Worm (Caenorhabditis elegans): ENCODE data around the gene C02B8.12.

The C02B8.12 gene

DNA sequence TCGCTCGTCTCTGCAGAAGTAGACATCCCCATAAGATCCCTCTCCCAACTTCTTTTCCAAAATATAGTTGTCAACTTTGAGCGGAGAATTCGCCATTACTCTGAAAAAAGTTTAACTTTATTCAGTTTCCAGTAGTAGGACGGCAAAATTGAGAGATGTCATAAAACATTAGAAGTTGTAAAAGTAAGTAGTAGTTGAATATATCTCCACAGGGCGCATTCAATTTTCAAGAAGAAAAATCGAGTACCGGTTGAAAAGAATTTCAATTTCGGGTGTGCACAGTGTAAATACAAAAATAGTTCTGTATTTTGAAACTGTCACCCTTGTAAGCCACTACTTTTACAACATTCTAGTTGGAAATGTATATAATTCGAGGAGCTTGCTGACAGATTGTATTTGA lies 27.5 kb upstream of the C02B8.12 start, which contains the start of gene F22F1.2:
TSS of gene F22F1.2 (minus strand) at position 101 of the 400 bp plus-strand sequence.
- TF ChIP-seq unc-3 (GFP tag; conservative IDR thresholded peaks at IDR 0.05) (no peak), unc-3 (tag; optimal IDR thresholded peaks at IDR 0.05) (no peak), ceh-24 (tag; optimal IDR thresholded peaks at IDR 0.05) (no peak), lin-11 (tag; optimal IDR thresholded peaks at IDR 0.05) (no peak), fkh-10 (GFP tag; optimal IDR thresholded peaks at IDR 0.05) (no peak), sox-2 (GFP tag; IDR thresholded peaks at IDR 0.05) (no peak), ama-1 (optimal IDR thresholded peaks at IDR 0.05) (no peak), pqm-1 (tag; optimal IDR thresholded peaks at IDR 0.05) (no peak), K09A11.1 (tag; optimal IDR thresholded peaks at IDR 0.05; ENCODE audit: insufficient read depth) (no peak), hlh-8 (tag; optimal IDR thresholded peaks at IDR 0.05) (no peak), ceh-45 (GFP tag; IDR thresholded peaks at IDR 0.05) (no peak), dve-1 (tag; optimal IDR thresholded peaks at IDR 0.05) (no peak), elt-4 (tag; optimal IDR thresholded peaks at IDR 0.05) (no peak), ceh-19 (GFP tag; optimal IDR thresholded peaks at IDR 0.05) (no peak), hlh-15 (tag; optimal IDR thresholded peaks at IDR 0.05) (no peak), madf-2 (tag; optimal IDR thresholded peaks at IDR 0.05) (no peak), odd-2 (tag; optimal IDR thresholded peaks at IDR 0.05) (no peak)

DNA sequence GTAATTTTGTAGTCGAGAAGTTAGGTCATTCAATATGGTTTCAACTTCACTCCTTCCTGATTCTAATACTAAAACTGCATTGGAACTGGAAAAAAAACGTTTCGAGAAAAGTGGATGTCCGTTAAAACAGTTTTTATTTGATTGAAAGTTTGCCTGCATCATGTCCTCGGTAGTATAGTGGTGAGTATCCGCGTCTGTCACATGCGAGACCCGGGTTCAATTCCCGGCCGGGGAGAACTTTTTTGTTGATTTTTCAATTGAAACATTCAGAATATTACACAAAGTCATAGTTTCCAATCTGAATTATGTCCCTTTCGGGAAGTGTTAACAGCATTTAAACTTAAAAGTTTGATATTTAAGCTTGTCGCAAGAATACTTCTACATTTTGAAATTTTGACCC lies 25.8 kb upstream of the C02B8.12 start:
- TF ChIP-seq npax-4 (tag; optimal IDR thresholded peaks at IDR 0.05) (no peak), lin-11 (tag; optimal IDR thresholded peaks at IDR 0.05) (no peak)

DNA sequence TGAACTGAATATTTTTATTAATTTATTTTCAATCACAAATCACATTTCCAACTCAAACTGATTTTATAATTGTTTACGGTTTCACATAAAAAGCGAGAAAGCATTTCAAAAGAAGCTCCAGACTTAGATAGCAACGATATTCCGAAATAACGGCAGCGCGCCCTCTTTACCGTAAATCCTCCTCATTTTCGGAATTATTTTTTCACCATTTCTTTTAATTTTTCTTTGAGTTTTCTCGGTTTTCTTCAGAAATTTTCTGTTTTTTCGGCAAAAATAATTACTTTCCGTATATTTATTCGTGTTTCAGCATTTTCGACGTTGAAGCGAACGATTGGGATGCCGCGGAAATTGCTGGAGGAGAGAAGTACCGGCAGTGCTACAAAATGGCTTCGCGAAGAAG lies 24.2 kb upstream of the C02B8.12 start, which contains the start of gene C02B8.1:
TSS of gene C02B8.1 (plus strand) at position 301 of the 400 bp plus-strand sequence.
- TF ChIP-seq ceh-19 (GFP tag; optimal IDR thresholded peaks at IDR 0.05), result no peak
- TF ChIP-seq ztf-16 (tag; optimal IDR thresholded peaks at IDR 0.05), result no peak
- no peak for TF ChIP-seq hlh-6 (tag; optimal IDR thresholded peaks at IDR 0.05)
- TF ChIP-seq pha-2 (tag; optimal IDR thresholded peaks at IDR 0.05), result no peak
- TF ChIP-seq ceh-18 (tag; optimal IDR thresholded peaks at IDR 0.05), result no peak
- no peak for TF ChIP-seq tbx-2 (tag; optimal IDR thresholded peaks at IDR 0.05)
- TF ChIP-seq nfya-1 (tag; optimal IDR thresholded peaks at IDR 0.05), result no peak
- TF ChIP-seq T23F11.4 (GFP tag; optimal IDR thresholded peaks at IDR 0.05), result no peak

DNA sequence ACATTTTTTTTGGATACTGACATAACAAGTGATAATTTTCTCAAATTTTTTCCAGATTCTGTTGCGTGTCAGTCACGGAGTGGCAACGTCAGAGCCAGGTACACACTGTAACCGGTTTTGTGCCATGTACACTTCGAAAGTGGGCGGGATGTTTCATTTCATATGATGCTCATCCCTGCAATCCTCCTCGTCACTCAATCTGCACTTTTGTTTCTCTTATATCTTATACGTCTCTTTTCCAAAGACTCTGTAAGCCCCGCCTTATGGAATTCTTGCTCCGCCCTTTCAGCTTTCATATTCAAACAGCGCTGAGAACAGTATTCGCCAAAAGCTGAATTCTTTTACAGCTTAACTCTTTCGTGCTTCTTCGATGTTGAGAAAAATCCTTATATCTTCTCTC lies 16.0 kb upstream of the C02B8.12 start, which contains the start of gene C02B8.3:
TSS of gene C02B8.3 (plus strand) at position 301 of the 400 bp plus-strand sequence.
- TF ChIP-seq fkh-6 (tag; optimal IDR thresholded peaks at IDR 0.05) (no peak), sox-2 (GFP tag; IDR thresholded peaks at IDR 0.05) (no peak), rnt-1 (tag; optimal IDR thresholded peaks at IDR 0.05) (no peak), elt-4 (tag; optimal IDR thresholded peaks at IDR 0.05) (no peak), dve-1 (tag; optimal IDR thresholded peaks at IDR 0.05) (no peak), ahr-1 (tag; optimal IDR thresholded peaks at IDR 0.05) (no peak), dmd-4 (tag; optimal IDR thresholded peaks at IDR 0.05; ENCODE audit: borderline replicate concordance) (no peak), tbx-2 (tag; optimal IDR thresholded peaks at IDR 0.05) (no peak), unc-55 (GFP tag; optimal IDR thresholded peaks at IDR 0.05) (no peak), lim-6 (tag; optimal IDR thresholded peaks at IDR 0.05) (no peak), ceh-45 (GFP tag; IDR thresholded peaks at IDR 0.05) (no peak), ceh-34 (tag; optimal IDR thresholded peaks at IDR 0.05) (no peak), K02D7.2 (tag; optimal IDR thresholded peaks at IDR 0.05) (no peak), ref-2 (tag; optimal IDR thresholded peaks at IDR 0.05) (no peak), ceh-24 (tag; optimal IDR thresholded peaks at IDR 0.05) (no peak), zip-5 (tag; optimal IDR thresholded peaks at IDR 0.05) (no peak), C08G9.2 (tag; optimal IDR thresholded peaks at IDR 0.05) (no peak)

DNA sequence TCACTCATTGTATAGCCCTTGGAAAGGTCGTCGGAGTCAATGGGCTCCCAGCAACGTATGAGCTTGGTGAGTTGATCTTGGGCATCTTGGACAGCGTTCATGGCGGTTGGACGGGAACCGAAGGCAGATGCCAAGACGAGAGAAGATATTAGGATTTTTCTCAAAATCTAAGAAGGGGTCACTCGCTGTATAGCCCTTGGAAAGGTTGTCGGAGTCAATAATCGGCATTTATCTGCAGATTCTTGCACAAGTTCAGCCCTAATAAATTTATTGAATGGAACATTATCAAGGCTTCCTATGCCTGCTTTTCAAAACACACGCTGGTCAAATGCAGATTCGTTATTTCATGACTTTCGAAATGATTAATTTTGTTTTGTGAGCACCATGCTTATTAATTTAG lies 14.6 kb upstream of the C02B8.12 start, which contains the start of gene C02B8.7:
TSS of gene C02B8.7 (minus strand) at position 101 of the 400 bp plus-strand sequence.
- no peak for TF ChIP-seq ttx-3 (tag; optimal IDR thresholded peaks at IDR 0.05)
- TF ChIP-seq ets-4 (tag; optimal IDR thresholded peaks at IDR 0.05), result no peak
- no peak for TF ChIP-seq C08G9.2 (tag; optimal IDR thresholded peaks at IDR 0.05)
- TF ChIP-seq dmd-4 (tag; optimal IDR thresholded peaks at IDR 0.05; ENCODE audit: borderline replicate concordance), result no peak
- no peak for TF ChIP-seq C38D4.7 (GFP tag; optimal IDR thresholded peaks at IDR 0.05)
- TF ChIP-seq fkh-10 (GFP tag; optimal IDR thresholded peaks at IDR 0.05), result no peak
- no peak for TF ChIP-seq hlh-30 (tag; optimal IDR thresholded peaks at IDR 0.05; ENCODE audit: insufficient read depth)
- TF ChIP-seq ceh-19 (GFP tag; optimal IDR thresholded peaks at IDR 0.05), result no peak
- no peak for TF ChIP-seq ceh-34 (tag; optimal IDR thresholded peaks at IDR 0.05)
- TF ChIP-seq ama-1 (optimal IDR thresholded peaks at IDR 0.05), result no peak
- TF ChIP-seq madf-2 (tag; optimal IDR thresholded peaks at IDR 0.05), result no peak
- TF ChIP-seq elt-2 (tag; optimal IDR thresholded peaks at IDR 0.05), result no peak
- TF ChIP-seq unc-55 (GFP tag; optimal IDR thresholded peaks at IDR 0.05), result no peak
- no peak for TF ChIP-seq tbx-2 (tag; optimal IDR thresholded peaks at IDR 0.05)
- TF ChIP-seq fkh-6 (tag; optimal IDR thresholded peaks at IDR 0.05), result no peak
- TF ChIP-seq npax-4 (tag; optimal IDR thresholded peaks at IDR 0.05), result no peak
- TF ChIP-seq ceh-22 (tag; optimal IDR thresholded peaks at IDR 0.05), result no peak
- no peak for TF ChIP-seq sox-2 (GFP tag; IDR thresholded peaks at IDR 0.05)
- no peak for TF ChIP-seq gmeb-2 (tag; optimal IDR thresholded peaks at IDR 0.05)

Data from whole organism, late embryonic.